Worm (Caenorhabditis elegans) whole organism, dauer: ENCODE measurements around the gene C33D9.10.

Experiments used
- unc-62 ChIP-seq: sonication (generic microtip); optimal IDR thresholded peaks from 2 replicates; lab custom pipeline; 2017; ENCODE audit warnings: missing biosample characterization, missing genetic modification reagents, missing genetic modification characterization

Gene C33D9.10

DNA sequence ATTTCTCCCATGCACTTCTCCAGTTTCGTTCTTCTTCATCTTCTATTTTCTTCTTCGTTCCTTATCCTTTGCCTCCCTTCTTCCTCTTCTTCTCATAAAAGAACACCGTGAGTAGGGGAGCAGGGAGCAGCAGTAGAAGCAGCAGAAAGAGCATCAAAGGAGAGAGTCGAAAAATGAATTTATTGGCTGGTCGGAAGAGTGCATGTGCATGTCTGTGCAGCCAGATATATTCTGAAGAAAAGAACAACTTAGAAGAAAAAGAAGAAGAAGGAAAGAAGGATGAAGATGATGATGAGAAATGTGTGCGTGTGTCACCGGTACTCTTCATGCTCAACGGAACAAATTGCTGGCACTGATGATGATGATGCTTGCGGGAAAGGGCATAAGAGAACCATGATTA, 8.3 kb upstream of the C33D9.10 start:
- TF ChIP-seq unc-62 (GFP tag; lab: Kevin White, UChicago), result no peak

DNA sequence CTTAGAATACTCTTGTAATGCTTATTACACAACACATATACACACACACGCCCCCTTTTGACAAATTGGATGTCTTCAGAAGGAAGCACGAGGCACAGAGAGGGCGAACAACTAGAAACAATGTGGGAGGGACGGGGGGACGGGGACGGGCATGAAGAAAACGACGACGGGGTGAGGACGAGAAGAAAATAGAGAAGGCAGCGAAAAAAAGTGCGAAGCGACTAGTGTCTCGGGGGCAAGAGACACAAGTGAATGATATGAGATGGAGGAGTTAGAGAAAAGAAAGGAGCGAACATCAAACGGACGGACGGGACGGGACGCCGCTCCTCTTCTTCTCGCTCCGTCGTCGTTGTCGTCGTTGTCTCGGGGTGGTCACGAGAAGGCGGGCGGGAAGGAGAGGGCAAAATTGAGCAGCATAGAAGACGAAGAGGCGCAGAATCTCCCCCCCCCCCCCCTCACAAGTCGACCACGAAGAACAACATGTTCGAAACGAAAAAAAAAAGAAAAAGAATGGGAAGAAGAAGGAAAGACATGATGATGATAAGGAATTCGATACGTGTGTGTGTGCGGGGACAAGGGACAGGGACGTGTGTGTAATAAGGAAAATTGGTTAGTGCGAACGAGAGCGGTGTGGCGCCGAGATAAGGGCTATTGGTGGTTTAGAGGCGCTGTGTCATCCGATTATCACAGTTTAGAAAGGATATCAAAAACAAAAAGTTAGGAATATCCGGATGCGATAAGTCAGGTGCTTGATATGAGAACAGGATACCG, 7.1 kb upstream of the C33D9.10 start:
- no peak for TF ChIP-seq unc-62 (GFP tag; lab: Kevin White, UChicago)

DNA sequence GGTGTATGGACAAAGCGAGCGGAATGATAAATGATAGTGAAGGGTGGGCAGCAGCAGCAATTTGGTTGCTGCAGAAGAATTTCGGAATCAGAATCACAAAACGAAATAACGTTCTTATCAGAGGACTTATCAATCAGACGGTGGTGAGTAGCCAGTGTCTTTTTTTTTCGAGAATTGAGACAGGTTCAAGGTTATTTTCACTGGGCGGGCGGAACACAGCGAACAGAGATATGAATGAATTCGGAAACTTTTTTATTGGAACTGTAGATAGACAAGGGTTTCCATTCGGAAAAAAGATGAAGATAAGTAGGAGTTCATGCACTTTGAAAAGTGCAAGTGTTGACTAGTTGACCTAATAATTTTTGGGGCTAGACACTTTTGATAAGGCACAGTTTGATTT, 5.3 kb upstream of the C33D9.10 start:
- no peak for TF ChIP-seq unc-62 (GFP tag; lab: Kevin White, UChicago)

DNA sequence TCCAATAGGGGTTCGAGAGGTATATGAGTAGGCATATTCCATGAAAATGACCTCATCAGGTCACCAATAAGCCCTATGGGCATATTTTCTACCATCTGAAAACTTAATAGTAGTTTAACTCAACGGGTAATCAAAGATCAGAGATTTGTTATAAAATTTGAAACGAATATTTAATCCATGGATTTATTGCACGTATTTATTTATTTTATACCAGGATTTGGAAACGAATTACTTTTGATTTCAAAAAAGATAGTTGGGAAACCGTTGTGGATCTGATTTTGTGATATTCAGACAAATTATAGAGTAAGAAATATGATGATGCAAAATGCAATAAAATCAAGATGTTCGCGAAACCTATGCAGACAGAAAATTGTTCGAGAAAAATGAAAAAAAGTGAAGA, 4.9 kb upstream of the C33D9.10 start, which contains the start of gene C33D9.3:
TSS of gene C33D9.3 (minus strand) at position 101 of the 400 bp plus-strand sequence.
- TF ChIP-seq unc-62 (GFP tag; lab: Kevin White, UChicago), result no peak

DNA sequence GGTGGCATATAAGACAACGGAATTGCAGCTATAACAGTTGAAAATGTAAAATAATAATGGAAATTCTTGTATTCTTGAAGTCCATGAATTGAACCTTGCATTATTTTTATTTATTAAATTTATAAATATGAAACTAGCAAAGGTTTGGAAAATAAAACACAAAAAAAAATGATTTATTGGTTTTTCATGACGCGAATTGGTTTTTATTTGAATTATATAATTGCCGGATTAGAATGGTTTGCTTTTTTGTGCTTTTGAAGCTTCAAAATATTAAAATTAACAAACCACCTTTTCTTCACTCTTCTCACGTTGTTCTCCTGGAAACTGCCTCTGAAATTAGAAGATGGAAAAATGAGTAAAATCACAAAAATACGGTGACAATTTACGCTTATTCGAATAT, 2.2 kb upstream of the C33D9.10 start, which contains the start of gene sru-35:
TSS of gene sru-35 (minus strand) at position 101 of the 400 bp plus-strand sequence.
- no peak for TF ChIP-seq unc-62 (GFP tag; lab: Kevin White, UChicago)

DNA sequence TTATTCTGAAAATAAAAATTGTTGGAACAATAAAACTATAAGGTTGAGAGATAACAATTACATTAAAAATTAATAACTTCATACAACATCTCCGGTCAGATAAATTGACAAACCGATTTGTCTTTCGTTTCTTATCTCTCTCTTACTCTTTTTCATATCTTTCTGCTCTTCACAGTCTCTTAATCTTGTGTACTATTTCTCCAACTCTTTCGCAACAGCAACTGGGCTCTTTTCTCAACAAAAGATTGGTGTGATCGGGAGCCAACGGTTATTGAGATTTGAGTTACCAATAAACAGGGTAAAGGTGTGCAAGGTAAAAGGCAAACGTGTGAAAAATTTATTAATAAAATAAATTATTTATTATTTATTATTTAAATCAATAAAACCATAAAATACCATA, 1.3 kb downstream of the C33D9.10 start, which contains the start of gene C33D9.8:
TSS of gene C33D9.8 (minus strand) at position 99 of the 400 bp plus-strand sequence.
- no peak for TF ChIP-seq unc-62 (GFP tag; lab: Kevin White, UChicago)

DNA sequence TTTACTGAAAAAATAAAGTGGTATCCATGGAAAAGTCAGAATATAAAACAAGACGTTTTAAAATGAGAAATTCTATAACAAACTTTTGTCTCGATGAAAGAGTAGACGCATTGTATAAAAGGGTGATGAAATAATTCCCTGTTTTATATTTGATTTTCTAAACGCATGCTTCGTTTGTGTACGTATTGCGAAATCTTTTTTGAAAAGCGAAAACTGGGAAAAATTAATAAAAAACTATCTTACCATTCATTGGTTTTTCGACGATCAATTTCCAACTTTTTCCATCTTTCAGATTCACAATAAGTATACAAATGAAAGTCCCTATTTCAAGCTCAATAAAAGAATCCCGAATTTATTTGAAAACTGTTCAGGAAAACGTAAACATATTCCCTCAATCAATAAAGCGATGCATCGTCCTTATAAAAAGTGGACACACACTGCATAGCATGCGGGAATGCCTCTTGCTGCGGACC, 3.1 kb downstream of the C33D9.10 start, which contains the start of gene C33D9.13:
TSS of gene C33D9.13 (minus strand) at position 423 of the 473 bp plus-strand sequence.
- no peak for TF ChIP-seq unc-62 (GFP tag; lab: Kevin White, UChicago)

DNA sequence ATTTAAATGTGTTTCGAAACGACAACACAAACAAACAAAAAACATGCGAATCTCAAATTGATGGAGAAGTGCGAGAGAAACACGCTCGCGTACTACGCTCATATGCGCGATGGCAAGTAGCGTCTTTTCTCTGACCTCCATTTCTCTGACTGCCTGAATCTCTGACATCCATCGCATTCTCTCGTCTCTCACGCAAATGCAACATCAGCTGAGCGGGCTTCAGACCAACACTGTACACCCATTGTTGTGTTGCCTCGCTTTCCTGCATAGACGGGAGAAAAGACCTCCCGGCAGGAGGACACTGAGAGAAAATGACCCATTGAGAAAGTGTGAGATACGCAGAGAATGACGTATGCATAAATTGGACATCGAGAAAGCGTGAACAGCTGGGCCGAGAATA, 5.8 kb downstream of the C33D9.10 start:
- TF ChIP-seq unc-62 (GFP tag; lab: Kevin White, UChicago), result no peak

DNA sequence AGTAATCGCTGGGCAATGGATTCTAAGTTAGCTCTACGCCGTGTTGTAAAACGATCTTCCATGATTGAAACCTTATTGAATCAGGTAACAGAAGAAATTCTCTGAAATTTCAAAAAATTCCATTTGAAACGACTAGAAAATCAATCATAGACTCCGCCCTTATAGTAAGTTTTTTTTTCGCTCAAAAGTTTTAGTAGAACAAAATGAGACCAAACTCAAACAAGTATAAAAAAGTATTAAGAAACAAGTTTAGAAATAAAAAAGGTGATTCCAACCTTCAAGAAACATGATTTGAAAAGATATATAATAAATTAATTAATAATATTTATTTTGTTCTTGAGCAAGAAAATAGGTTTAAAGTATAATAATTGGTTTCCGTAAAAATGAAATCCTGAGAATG, 9.9 kb downstream of the C33D9.10 start, which contains the start of gene C33D9.6:
TSS of gene C33D9.6 (minus strand) at position 101 of the 400 bp plus-strand sequence.
- TF ChIP-seq unc-62 (GFP tag; lab: Kevin White, UChicago), result no peak

DNA sequence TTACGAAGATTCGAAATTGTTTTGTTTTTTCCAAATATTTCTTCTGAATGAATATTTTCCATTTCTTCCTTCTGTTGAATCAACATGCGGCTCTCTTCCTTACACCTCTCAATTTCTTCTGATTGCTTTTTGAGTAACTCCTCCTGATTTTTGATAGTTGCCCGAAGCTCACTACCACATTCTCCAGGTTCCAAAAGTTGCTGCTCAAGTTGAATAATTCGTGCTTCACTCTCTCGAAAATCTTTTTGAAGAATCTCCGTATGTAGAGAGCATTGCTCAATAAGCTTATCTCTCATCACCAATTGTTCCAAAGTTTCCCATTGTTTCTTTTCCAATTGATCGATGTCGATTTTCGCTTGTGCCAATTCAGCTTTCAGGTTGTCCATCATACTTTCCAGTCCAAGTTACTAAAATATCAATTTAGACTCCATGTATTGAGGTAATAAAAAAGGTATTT, 15.1 kb downstream of the C33D9.10 start, which contains the start of gene F20C5.6:
TSS of gene F20C5.6 (minus strand) at position 407 of the 457 bp plus-strand sequence.
- no peak for TF ChIP-seq unc-62 (GFP tag; lab: Kevin White, UChicago)

DNA sequence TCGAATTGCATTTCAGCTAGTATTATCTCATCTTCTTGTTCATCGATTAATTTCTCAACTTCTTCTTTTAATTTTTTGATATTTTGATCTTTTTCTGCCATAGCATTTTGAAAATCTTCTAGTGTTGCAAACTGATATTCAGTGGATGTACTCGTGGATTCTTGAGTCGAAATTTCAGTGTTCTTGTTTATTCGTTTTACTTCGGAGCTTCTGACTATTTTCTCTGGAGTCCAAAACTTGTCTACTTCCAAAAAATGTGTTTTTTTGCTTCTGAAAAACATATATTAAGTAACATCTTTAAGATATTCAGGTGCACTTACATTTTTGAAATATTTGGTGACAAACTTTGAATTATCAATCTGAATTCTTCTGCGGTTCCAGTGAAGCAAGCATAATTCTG, 18.4 kb downstream of the C33D9.10 start, which contains the start of gene F20C5.5:
TSS of gene F20C5.5 (minus strand) at position 101 of the 400 bp plus-strand sequence.
- TF ChIP-seq unc-62 (GFP tag; lab: Kevin White, UChicago), result no peak

DNA sequence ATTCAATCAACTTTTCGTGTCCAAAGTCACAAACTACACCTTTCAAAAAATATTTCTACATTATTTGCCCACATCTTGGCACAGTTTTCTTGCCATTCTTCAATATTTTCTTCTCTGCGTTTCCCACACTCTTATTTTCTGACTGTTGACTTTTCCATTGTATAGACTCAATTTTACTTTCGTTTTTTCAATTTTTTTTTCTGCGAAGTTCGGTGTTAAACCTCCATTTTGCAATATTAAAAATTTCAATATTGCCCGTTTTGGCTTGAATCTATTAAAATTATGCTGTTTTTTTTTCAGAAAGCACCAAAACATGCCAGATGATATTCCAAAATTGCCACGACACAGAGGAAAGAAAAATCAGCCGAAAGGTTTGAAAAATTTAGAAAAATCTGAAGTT, 23.4 kb downstream of the C33D9.10 start, which contains the start of gene cdc-50.B:
TSS of gene cdc-50.B (plus strand) at position 301 of the 400 bp plus-strand sequence.
- TF ChIP-seq unc-62 (GFP tag; lab: Kevin White, UChicago), result no peak

DNA sequence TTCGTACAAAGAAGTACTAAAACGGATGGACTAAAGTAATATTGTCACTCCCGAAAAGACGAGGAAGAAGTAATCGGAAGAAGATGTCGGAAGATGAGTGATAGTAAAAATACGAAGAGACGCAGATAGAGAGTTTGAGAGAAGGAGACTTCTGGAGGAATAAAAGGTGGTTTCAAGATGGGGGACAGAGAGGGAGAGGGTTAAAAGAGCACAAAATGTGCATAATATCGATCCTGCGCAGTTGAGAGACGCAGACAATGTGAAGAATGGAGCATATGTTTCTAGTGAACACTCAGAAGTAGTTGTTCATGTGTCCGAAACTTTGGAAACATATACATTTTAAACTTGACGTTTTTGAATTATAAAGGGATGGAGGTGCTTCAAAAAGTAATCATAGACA, 25.5 kb downstream of the C33D9.10 start:
- TF ChIP-seq unc-62 (GFP tag; lab: Kevin White, UChicago), result no peak

DNA sequence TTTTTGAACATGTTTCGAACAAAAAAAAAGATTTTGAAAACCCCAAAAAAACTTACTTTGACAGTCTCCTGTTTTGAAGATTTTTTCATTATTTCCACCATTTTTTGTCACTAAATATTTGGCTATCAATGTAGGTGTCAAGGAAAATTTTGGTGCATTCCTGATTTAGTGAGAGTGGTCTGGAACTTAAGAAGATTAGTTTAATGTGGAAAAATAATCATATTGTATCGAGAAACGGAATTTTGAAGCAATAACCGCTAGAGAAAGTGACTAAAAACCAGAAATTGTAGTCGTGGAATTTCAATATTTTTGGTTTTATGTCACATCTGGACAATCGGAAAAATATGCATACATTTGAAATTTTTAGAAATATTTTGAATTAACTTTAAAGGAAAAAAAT, 26.1 kb downstream of the C33D9.10 start, which contains the start of the genes F20C5.11 and klp-11:
TSS of gene F20C5.11 (minus strand) at position 101 of the 400 bp plus-strand sequence.
TSS of gene klp-11 (minus strand) at position 171 of the 400 bp plus-strand sequence.
- TF ChIP-seq unc-62 (GFP tag; lab: Kevin White, UChicago), result no peak

DNA sequence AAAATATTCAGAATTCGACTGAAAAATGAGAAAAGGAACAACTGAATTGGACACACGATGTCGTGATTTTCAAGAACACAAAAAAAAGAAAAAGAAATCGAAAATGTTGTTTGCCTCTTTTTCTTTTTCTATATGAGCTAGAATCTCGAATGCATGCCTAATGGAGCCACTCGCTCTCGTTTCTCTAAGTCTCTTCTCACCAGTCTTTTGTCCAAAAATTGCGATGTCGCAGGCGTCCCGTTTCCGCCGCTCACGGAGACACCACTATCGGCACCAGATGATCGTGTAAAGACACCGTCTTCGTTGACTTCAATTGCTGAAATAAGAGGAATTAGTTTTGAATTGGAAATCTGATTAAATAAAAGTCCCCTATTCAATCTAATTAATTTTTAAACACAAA, 29.3 kb downstream of the C33D9.10 start:
- TF ChIP-seq unc-62 (GFP tag; lab: Kevin White, UChicago), result no peak

DNA sequence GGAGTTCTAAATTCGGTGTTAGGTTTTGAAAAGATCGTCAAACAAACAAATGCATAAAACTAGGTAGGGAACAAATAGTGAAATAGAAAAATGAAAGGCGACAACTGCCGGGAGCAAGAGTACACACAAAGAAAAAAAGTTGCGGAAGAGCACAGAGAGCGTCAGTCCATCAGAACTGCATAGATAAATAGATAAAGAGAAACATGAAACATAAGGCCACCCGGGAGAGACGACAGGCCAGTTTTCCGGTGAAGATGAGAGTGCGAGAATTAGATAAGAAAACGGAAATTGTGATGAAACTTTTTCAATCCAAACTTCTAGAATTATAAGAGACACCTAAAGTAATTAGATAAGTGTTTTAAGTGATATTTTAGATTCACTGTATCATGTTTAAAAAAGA, 30.2 kb downstream of the C33D9.10 start:
- TF ChIP-seq unc-62 (GFP tag; lab: Kevin White, UChicago), result no peak
